Worm (Caenorhabditis elegans) whole organism, L3 larva: ENCODE measurements around the gene T27D12.6.

Experiments used
- ama-1 ChIP-seq: fragments of 150-350 bp; optimal IDR thresholded peaks from 2 replicates; lab custom pipeline; 2018
- ceh-9 ChIP-seq: sonication (generic microtip); optimal IDR thresholded peaks from 2 replicates; lab custom pipeline; 2018; ENCODE audit warnings: missing biosample characterization, missing genetic modification characterization
- egl-27 ChIP-seq: sonication (generic microtip); optimal IDR thresholded peaks from 4 replicates; lab custom pipeline; 2017; ENCODE audit warnings: missing biosample characterization, missing genetic modification reagents, missing genetic modification characterization
- elt-1 ChIP-seq: fragments of 150-350 bp; optimal IDR thresholded peaks from 2 replicates; lab custom pipeline; 2014; ENCODE audit warnings: missing biosample characterization, missing genetic modification characterization
- lin-15B ChIP-seq: fragments of 150-350 bp; optimal IDR thresholded peaks from 2 replicates; lab custom pipeline; 2014; ENCODE audit warnings: missing biosample characterization, missing genetic modification characterization
- lin-39 ChIP-seq: fragments of 150-350 bp; optimal IDR thresholded peaks from 2 replicates; lab custom pipeline; 2018; ENCODE audit warnings: missing biosample characterization, missing genetic modification reagents, missing genetic modification characterization
- nfya-1 ChIP-seq: sonication (generic microtip); optimal IDR thresholded peaks from 2 replicates; lab custom pipeline; 2017; ENCODE audit warnings: missing genetic modification characterization, mild to moderate bottlenecking, missing compliant biosample characterization, antibody characterized with exemption, moderate library complexity; ENCODE audit not compliant: insufficient read depth
- nhr-12 ChIP-seq: fragments of 150-350 bp; optimal IDR thresholded peaks from 2 replicates; lab custom pipeline; 2014; ENCODE audit warnings: missing biosample characterization, missing genetic modification characterization
- nhr-23 ChIP-seq: fragments of 150-350 bp; optimal IDR thresholded peaks from 2 replicates; lab custom pipeline; 2014; ENCODE audit warnings: missing biosample characterization, missing genetic modification reagents, missing genetic modification characterization
- nhr-25 ChIP-seq: sonication (generic microtip); optimal IDR thresholded peaks from 2 replicates; lab custom pipeline; 2017; ENCODE audit warnings: missing biosample characterization, missing genetic modification characterization
- nhr-77 ChIP-seq: fragments of 150-350 bp; optimal IDR thresholded peaks from 2 replicates; lab custom pipeline; 2014; ENCODE audit warnings: missing biosample characterization, missing genetic modification characterization
- sea-2 ChIP-seq: fragments of 150-350 bp; sonication (generic microtip); optimal IDR thresholded peaks from 4 replicates; lab custom pipeline; 2014; ENCODE audit warnings: missing biosample characterization, missing genetic modification reagents, missing genetic modification characterization
- snpc-4 ChIP-seq: fragments of 150-350 bp; optimal IDR thresholded peaks from 2 replicates; lab custom pipeline; 2014; ENCODE audit warnings: missing biosample characterization, missing genetic modification characterization
- unc-62 ChIP-seq: fragments of 150-350 bp; sonication (generic microtip); optimal IDR thresholded peaks from 4 replicates; lab custom pipeline; 2014; ENCODE audit warnings: missing biosample characterization, missing genetic modification reagents, missing genetic modification characterization

DNA sequence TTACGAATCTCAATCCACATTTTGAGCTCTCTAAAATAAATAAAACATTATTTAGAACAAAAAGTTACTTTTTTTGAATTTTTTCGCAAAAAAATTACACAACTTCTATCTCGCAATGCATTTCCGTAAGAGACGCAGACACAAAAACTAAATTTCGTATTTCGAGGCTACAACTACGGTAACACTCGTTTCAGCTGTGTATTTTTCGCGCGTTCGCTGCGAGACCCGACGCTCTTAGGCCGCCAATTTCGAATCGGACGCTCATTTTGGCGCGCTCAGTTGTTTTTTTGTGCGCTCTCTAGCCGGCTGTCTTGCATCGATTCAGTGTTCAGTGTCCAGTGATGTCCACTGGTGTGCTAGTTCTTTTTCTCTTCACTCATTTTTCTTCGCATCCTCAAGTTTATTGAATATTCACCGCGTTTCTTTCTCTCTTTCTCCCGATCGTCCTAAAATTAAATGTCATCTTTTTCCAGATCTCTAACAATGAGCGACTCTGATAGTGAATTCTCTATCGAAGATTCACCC is 39.4 kb downstream of the T27D12.6 start, which contains the start of the genes npp-3 and top-2:
- no peak for TF ChIP-seq ceh-9
- TF ChIP-seq nhr-77 (tag; lab: Kevin White, UChicago) = peak; percentile 75
- TF ChIP-seq ama-1 (lab: Kevin White, UChicago) = peak; percentile 75
- no peak for TF ChIP-seq sea-2
- peak; percentile 75 for TF ChIP-seq elt-1 (tag; lab: Kevin White, UChicago)
- peak; percentile 82 for TF ChIP-seq snpc-4 (tag; lab: Kevin White, UChicago)
- no peak for TF ChIP-seq nhr-12 (tag; lab: Kevin White, UChicago)
- peak; percentile 97 for TF ChIP-seq nhr-25 (tag; lab: Kevin White, UChicago)
- TF ChIP-seq nhr-23 (tag; lab: Kevin White, UChicago) = peak; percentile 96
- TF ChIP-seq lin-39 (tag; lab: Kevin White, UChicago) = peak; percentile 97
- peak; percentile 99 for TF ChIP-seq nfya-1 (tag; lab: Kevin White, UChicago)
- TF ChIP-seq egl-27 (tag; lab: Kevin White, UChicago) = peak; percentile 34
- peak; percentile 96 for TF ChIP-seq lin-15B
- TF ChIP-seq unc-62 (GFP tag; lab: Kevin White, UChicago) = peak; percentile 62
